Worm (Caenorhabditis elegans): ENCODE results near the gene srg-46.

ce11 chrV:13364227-13364626 is 712 bp downstream of the srg-46 start:
- TF ChIP-seq lin-15B (tag; optimal IDR thresholded peaks at IDR 0.05) (no peak), dpl-1 (GFP tag; optimal IDR thresholded peaks at IDR 0.05) (no peak), unc-39 (tag; optimal IDR thresholded peaks at IDR 0.05) (no peak)
